Fruit fly (Drosophila melanogaster): ENCODE measurements around the gene CG17726.
A peak's percentile ranks its signal among the peaks of the same experiment; 100 is the strongest.

The CG17726 gene

dm6 chr3R:11200885-11201421 is 25.6 kb upstream of the CG17726 start (continued):
- TF ChIP-seq Poxn (GFP tag; IDR thresholded peaks at IDR 0.05), result no peak
- peak; percentile 77 for TF ChIP-seq Med (GFP tag)
- TF ChIP-seq Fer3 (tag; optimal IDR thresholded peaks at IDR 0.05), result peak; percentile 63
- TF ChIP-seq trh (GFP tag; optimal IDR thresholded peaks at IDR 0.05), result no peak
- TF ChIP-seq hb (GFP tag; IDR thresholded peaks at IDR 0.05; ENCODE audit: partially characterized antibody), result no peak
- TF ChIP-seq CG3163 (GFP tag; optimal IDR thresholded peaks at IDR 0.05), result no peak
- TF ChIP-seq CG2875 (GFP tag; optimal IDR thresholded peaks at IDR 0.05), result no peak
- no peak for TF ChIP-seq Sox100B (GFP tag; optimal IDR thresholded peaks at IDR 0.05)
- no peak for TF ChIP-seq CG34224 (GFP tag; IDR thresholded peaks at IDR 0.05; ENCODE audit: partially characterized antibody)
- no peak for TF ChIP-seq Mad (GFP tag; optimal IDR thresholded peaks at IDR 0.05)
- no peak for TF ChIP-seq ara (GFP tag; IDR thresholded peaks at IDR 0.05)
- no peak for TF ChIP-seq Dfd (GFP tag; optimal IDR thresholded peaks at IDR 0.05)
- TF ChIP-seq kni (GFP tag; optimal IDR thresholded peaks at IDR 0.05), result no peak
- TF ChIP-seq Elba2 (GFP tag; optimal IDR thresholded peaks at IDR 0.05), result no peak
- TF ChIP-seq CG6272 (GFP tag; IDR thresholded peaks at IDR 0.05), result no peak
- TF ChIP-seq E2f1 (GFP tag; IDR thresholded peaks at IDR 0.05), result peak; percentile 56
- peak; percentile 39 for TF ChIP-seq Dip3 (GFP tag; optimal IDR thresholded peaks at IDR 0.05)
- TF ChIP-seq sens (GFP tag), result no peak
- TF ChIP-seq wek (GFP tag; optimal IDR thresholded peaks at IDR 0.05), result no peak
- TF ChIP-seq row (GFP tag; IDR thresholded peaks at IDR 0.05), result peak; percentile 92
- no peak for TF ChIP-seq CG15479 (GFP tag; optimal IDR thresholded peaks at IDR 0.05)
- TF ChIP-seq CG10565 (GFP tag; optimal IDR thresholded peaks at IDR 0.05), result no peak
- TF ChIP-seq CG10209 (GFP tag; optimal IDR thresholded peaks at IDR 0.05), result peak; percentile 55
- TF ChIP-seq B-H1 (GFP tag; IDR thresholded peaks at IDR 0.05), result no peak
- TF ChIP-seq CG12769 (tag; optimal IDR thresholded peaks at IDR 0.05), result peak; percentile 48
- TF ChIP-seq MESR4 (GFP tag; optimal IDR thresholded peaks at IDR 0.05), result no peak
- no peak for TF ChIP-seq CG2202 (tag; optimal IDR thresholded peaks at IDR 0.05)
- TF ChIP-seq CG4707 (GFP tag; optimal IDR thresholded peaks at IDR 0.05), result no peak
- no peak for TF ChIP-seq CG8359 (GFP tag; optimal IDR thresholded peaks at IDR 0.05; ENCODE audit: borderline replicate concordance)
- TF ChIP-seq ttk (GFP tag; IDR thresholded peaks at IDR 0.05), result peak; percentile 52
- 0 out of 2 replicates have a peak, but pooled peaks have one; percentile 14 for TF ChIP-seq wdn (GFP tag; IDR thresholded peaks at IDR 0.05)
- TF ChIP-seq CG18764 (GFP tag; optimal IDR thresholded peaks at IDR 0.05), result no peak
- TF ChIP-seq CG33213 (GFP tag; optimal IDR thresholded peaks at IDR 0.05), result no peak
- TF ChIP-seq CG7271 (tag; optimal IDR thresholded peaks at IDR 0.05), result no peak
- peak; percentile 51 for TF ChIP-seq lilli (GFP tag; optimal IDR thresholded peaks at IDR 0.05)
- no peak for TF ChIP-seq croc (GFP tag; conservative IDR thresholded peaks at IDR 0.05)
- no peak for TF ChIP-seq CG14860 (GFP tag; IDR thresholded peaks at IDR 0.05; ENCODE audit: partially characterized antibody)
- TF ChIP-seq CG18599 (GFP tag; optimal IDR thresholded peaks at IDR 0.05), result peak; percentile 82
- no peak for TF ChIP-seq Taf1 (GFP tag; IDR thresholded peaks at IDR 0.05)
- TF ChIP-seq Sox102F (GFP tag; optimal IDR thresholded peaks at IDR 0.05), result peak; percentile 71
- TF ChIP-seq dati (GFP tag; IDR thresholded peaks at IDR 0.05), result no peak
- TF ChIP-seq Aef1 (GFP tag; IDR thresholded peaks at IDR 0.05), result peak; percentile 52
- TF ChIP-seq ftz-f1 (GFP tag; optimal IDR thresholded peaks at IDR 0.05), result no peak
- peak; percentile 51 for TF ChIP-seq Chrac-16 (GFP tag; optimal IDR thresholded peaks at IDR 0.05)
- no peak for TF ChIP-seq danr (GFP tag; IDR thresholded peaks at IDR 0.05)
- TF ChIP-seq tx (GFP tag; optimal IDR thresholded peaks at IDR 0.05), result no peak
- peak in 1 of 2 experiments; percentile 64 for TF ChIP-seq Hr78 (GFP tag; optimal IDR thresholded peaks at IDR 0.05)
- TF ChIP-seq seq (GFP tag; IDR thresholded peaks at IDR 0.05), result peak; percentile 48; the same call in 1 of the 2 replicates
- peak; percentile 47 for TF ChIP-seq tap (tag; optimal IDR thresholded peaks at IDR 0.05)
- TF ChIP-seq Dll (GFP tag; IDR thresholded peaks at IDR 0.05; ENCODE audit: partially characterized antibody), result no peak
- no peak for TF ChIP-seq CkIIα-i1 (GFP tag; IDR thresholded peaks at IDR 0.05)

All from whole organism, embryonic.